Fruit fly (Drosophila melanogaster): ENCODE results near the gene CG6980.

DNA sequence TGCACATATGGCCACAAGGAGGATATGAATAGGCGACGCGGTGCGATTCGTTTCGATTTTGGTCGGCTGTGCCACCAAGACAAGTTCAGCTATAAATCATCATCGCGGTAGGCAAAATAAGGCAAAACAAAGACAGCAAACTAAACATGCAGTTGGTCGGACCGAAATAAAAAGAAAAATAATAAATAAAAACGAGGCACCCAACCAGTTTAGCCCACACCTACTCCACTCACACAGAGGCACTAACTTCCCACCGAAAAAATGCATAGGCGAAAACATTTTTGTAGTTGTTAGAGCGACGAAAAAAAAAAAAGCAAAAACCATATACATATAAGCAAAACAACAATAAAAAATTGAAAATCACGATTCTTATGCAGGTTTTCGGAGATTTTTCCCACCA lies 40.7 kb upstream of the CG6980 start:
- TF ChIP-seq pan (optimal IDR thresholded peaks at IDR 0.05) (no peak), CG8478 (optimal IDR thresholded peaks at IDR 0.05) (no peak), psq (optimal IDR thresholded peaks at IDR 0.05) (no peak)

Data from whole organism.